Worm (Caenorhabditis elegans) whole organism, early embryonic: ENCODE results near the gene Y32H12A.7.

Source experiments
- aly-1 ChIP-seq: sonication (generic microtip); optimal IDR thresholded peaks from 2 replicates; lab custom pipeline; 2016; ENCODE audit warnings: missing genetic modification characterization, missing compliant biosample characterization
- ama-1 ChIP-seq: fragments of 150-350 bp; optimal IDR thresholded peaks from 2 replicates; lab custom pipeline; 2014
- ceh-13 ChIP-seq: fragments of 200-800 bp; sonication (Bioruptor generic); optimal IDR thresholded peaks from 2 replicates; lab custom pipeline; 2018; ENCODE audit warnings: mild to moderate bottlenecking, missing genetic modification characterization, missing compliant biosample characterization
- ets-7 ChIP-seq: sonication (generic microtip); optimal IDR thresholded peaks from 2 replicates; lab custom pipeline; 2016; ENCODE audit warnings: missing genotype, missing genetic modification characterization, missing compliant biosample characterization
- flt-1 ChIP-seq: fragments of 200-800 bp; sonication (Bioruptor generic); IDR thresholded peaks from 2 replicates; pipeline ENCODE4 v1.3.6; 2022; ENCODE audit warnings: missing genetic modification characterization, missing compliant biosample characterization
- scrt-1 ChIP-seq: fragments of 200-800 bp; sonication (Bioruptor generic); IDR thresholded peaks from 2 replicates; pipeline ENCODE4 v1.3.6; 2022; ENCODE audit warnings: missing genetic modification characterization, missing compliant biosample characterization

DNA sequence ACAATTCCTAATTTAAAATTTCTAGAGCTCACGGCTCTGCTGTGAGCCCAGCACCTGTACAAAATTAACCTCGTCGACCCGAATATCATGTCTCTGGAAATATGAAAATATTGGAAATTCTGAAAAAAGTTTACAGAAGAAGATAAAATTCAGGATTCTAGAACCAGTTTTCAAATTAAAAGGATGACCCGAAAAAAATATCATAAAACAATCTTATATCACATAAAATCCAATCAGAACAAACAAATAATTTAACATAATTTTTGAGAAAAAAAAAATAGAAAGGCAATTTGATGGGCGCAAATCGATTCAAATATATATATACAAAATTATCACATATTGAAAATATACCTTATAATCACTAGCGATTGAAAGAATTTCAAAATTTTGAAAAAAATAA is at the start of gene Y32H12A.7:
- TF ChIP-seq aly-1 (tag; lab: Kevin White, UChicago) (no peak), ama-1 (lab: Kevin White, UChicago) (no peak), flt-1 (GFP tag; lab: Robert Waterston, UW) (no peak), scrt-1 (GFP tag; lab: Robert Waterston, UW) (no peak), ets-7 (no peak), ceh-13 (no peak)
